Fruit fly (Drosophila melanogaster) Kc167 (cell line): ENCODE results near the gene rho-4.
"Not testable (repeated sequence)": the region's sequence is repeated elsewhere in the genome, so short reads cannot be mapped to it uniquely, and the experiment has no call there.

Source experiments
- Myc ChIP-seq: fragments of >200 bp; optimal IDR thresholded peaks from 2 replicates; lab custom pipeline; 2017; ENCODE audit warnings: missing external identifiers
- Sin3A ChIP-seq: fragments of >200 bp; optimal IDR thresholded peaks from 2 replicates; lab custom pipeline; 2018; ENCODE audit warnings: missing external identifiers
- h ChIP-seq: fragments of >200 bp; optimal IDR thresholded peaks from 3 replicates; lab custom pipeline; 2018; ENCODE audit warnings: missing external identifiers
- insv ChIP-seq: fragments of >200 bp; optimal IDR thresholded peaks from 3 replicates; lab custom pipeline; 2018; ENCODE audit warnings: missing external identifiers
- psq ChIP-seq: fragments of >200 bp; optimal IDR thresholded peaks from 2 replicates; lab custom pipeline; 2017; ENCODE audit warnings: missing external identifiers
- ttk ChIP-seq: sonication (Bioruptor generic); optimal IDR thresholded peaks from 2 replicates; lab custom pipeline; 2017; ENCODE audit warnings: missing external identifiers

dm6 chrX:11599589-11599988 lies at the start of gene rho-4:
- TF ChIP-seq insv (lab: Kevin White, UChicago); Myc (lab: Kevin White, UChicago); Sin3A (lab: Kevin White, UChicago); h (lab: Kevin White, UChicago); psq; ttk: not testable (repeated sequence)
